Fruit fly (Drosophila melanogaster): ENCODE results near the gene spoon.

Gene spoon

dm6 chrX:5408869-5409268 is 11.8 kb downstream of the spoon start (continued):
- TF ChIP-seq Jarid2 (GFP tag; optimal IDR thresholded peaks at IDR 0.05) (no peak), CG4404 (GFP tag; IDR thresholded peaks at IDR 0.05) (no peak), CG12391 (tag; optimal IDR thresholded peaks at IDR 0.05) (no peak), odd (GFP tag; optimal IDR thresholded peaks at IDR 0.05) (peak; percentile 17), CG12155 (GFP tag; optimal IDR thresholded peaks at IDR 0.05) (no peak), CG14667 (GFP tag; IDR thresholded peaks at IDR 0.05) (no peak), Dek (tag; optimal IDR thresholded peaks at IDR 0.05) (no peak), CG15514 (GFP tag; optimal IDR thresholded peaks at IDR 0.05) (peak; percentile 31), CG1024 (GFP tag; IDR thresholded peaks at IDR 0.05) (no peak), MESR4 (GFP tag; optimal IDR thresholded peaks at IDR 0.05) (no peak), CG3726 (GFP tag; IDR thresholded peaks at IDR 0.05) (no peak), CG10366 (GFP tag; IDR thresholded peaks at IDR 0.05) (no peak), nerfin-1 (tag; optimal IDR thresholded peaks at IDR 0.05) (no peak), CG2120 (GFP tag; optimal IDR thresholded peaks at IDR 0.05) (peak; percentile 3), Rfx (GFP tag; IDR thresholded peaks at IDR 0.05) (no peak), Tbp (GFP tag; optimal IDR thresholded peaks at IDR 0.05) (no peak), Meics (GFP tag; optimal IDR thresholded peaks at IDR 0.05) (peak; percentile 50), dmrt99B (tag; optimal IDR thresholded peaks at IDR 0.05) (no peak), PHDP (tag; optimal IDR thresholded peaks at IDR 0.05) (peak; percentile 34), CG4730 (GFP tag; IDR thresholded peaks at IDR 0.05) (no peak), D (optimal IDR thresholded peaks at IDR 0.05) (no peak), D (GFP tag; optimal IDR thresholded peaks at IDR 0.05) (no peak), Hmr (GFP tag; optimal IDR thresholded peaks at IDR 0.05) (peak; percentile 65), kni (GFP tag; optimal IDR thresholded peaks at IDR 0.05) (no peak), CG6813 (GFP tag; optimal IDR thresholded peaks at IDR 0.05) (peak; percentile 21), Dll (GFP tag; IDR thresholded peaks at IDR 0.05; ENCODE audit: partially characterized antibody) (no peak), Rx (GFP tag; IDR thresholded peaks at IDR 0.05) (no peak), CG8944 (GFP tag; optimal IDR thresholded peaks at IDR 0.05) (no peak), emc (GFP tag; optimal IDR thresholded peaks at IDR 0.05) (no peak), ham (GFP tag; IDR thresholded peaks at IDR 0.05) (no peak), Spps (tag; optimal IDR thresholded peaks at IDR 0.05) (no peak), CG9932 (GFP tag; IDR thresholded peaks at IDR 0.05) (no peak), BtbVII (GFP tag; optimal IDR thresholded peaks at IDR 0.05) (peak; percentile 35), Eip74EF (GFP tag; optimal IDR thresholded peaks at IDR 0.05) (no peak), CG31224 (GFP tag; IDR thresholded peaks at IDR 0.05) (no peak), lov (optimal IDR thresholded peaks at IDR 0.05) (no peak), lov (GFP tag; IDR thresholded peaks at IDR 0.05) (no peak), CG10209 (GFP tag; optimal IDR thresholded peaks at IDR 0.05) (no peak), CG15601 (tag; optimal IDR thresholded peaks at IDR 0.05) (no peak), CG6654 (GFP tag; optimal IDR thresholded peaks at IDR 0.05) (no peak), CG17568 (GFP tag; optimal IDR thresholded peaks at IDR 0.05) (peak; percentile 20), ssp (GFP tag; IDR thresholded peaks at IDR 0.05) (no peak), dan (GFP tag; IDR thresholded peaks at IDR 0.05) (no peak), CG2116 (GFP tag; optimal IDR thresholded peaks at IDR 0.05) (no peak), Dref (GFP tag; IDR thresholded peaks at IDR 0.05) (no peak), CG6854 (GFP tag; optimal IDR thresholded peaks at IDR 0.05) (peak; percentile 19), CG6791 (GFP tag; IDR thresholded peaks at IDR 0.05; ENCODE audit: partially characterized antibody) (no peak), grn (GFP tag; optimal IDR thresholded peaks at IDR 0.05) (no peak), CG3407 (GFP tag; optimal IDR thresholded peaks at IDR 0.05) (no peak), Hmx (GFP tag; optimal IDR thresholded peaks at IDR 0.05) (no peak), CG12219 (GFP tag; optimal IDR thresholded peaks at IDR 0.05) (no peak), CG13296 (GFP tag; optimal IDR thresholded peaks at IDR 0.05) (peak; percentile 39)
